Worm (Caenorhabditis elegans) whole organism, L3 larva: Measurements from ENCODE around the gene B0218.5.

Source experiments
- aly-2 ChIP-seq: fragments of 150-350 bp; optimal IDR thresholded peaks from 2 replicates; lab custom pipeline; 2014; ENCODE audit warnings: missing biosample characterization, missing genetic modification characterization
- ama-1 ChIP-seq: fragments of 150-350 bp; optimal IDR thresholded peaks from 2 replicates; lab custom pipeline; 2018
- ceh-82 ChIP-seq: fragments of 150-350 bp; optimal IDR thresholded peaks from 2 replicates; lab custom pipeline; 2014; ENCODE audit warnings: missing biosample characterization, missing genetic modification characterization
- egl-27 ChIP-seq: sonication (generic microtip); optimal IDR thresholded peaks from 4 replicates; lab custom pipeline; 2017; ENCODE audit warnings: missing biosample characterization, missing genetic modification reagents, missing genetic modification characterization
- elt-3 ChIP-seq, 3 experiments: fragments of 150-350 bp in 1 of 3; sonication (generic microtip) in 2 of 3; optimal IDR thresholded peaks; 2 replicates in 2 of 3; 4 replicates in 1 of 3; lab custom pipeline; 2014 to 2017; ENCODE audit warnings: missing biosample characterization in 3 of 3, missing genetic modification characterization in 3 of 3
- fkh-10 ChIP-seq: sonication (generic microtip); optimal IDR thresholded peaks from 2 replicates; lab custom pipeline; 2017; ENCODE audit warnings: missing biosample characterization, missing genetic modification reagents, missing genetic modification characterization
- mdl-1 ChIP-seq: fragments of 150-350 bp; optimal IDR thresholded peaks from 2 replicates; lab custom pipeline; 2014; ENCODE audit warnings: missing biosample characterization, missing genetic modification characterization
- nhr-12 ChIP-seq: fragments of 150-350 bp; optimal IDR thresholded peaks from 2 replicates; lab custom pipeline; 2014; ENCODE audit warnings: missing biosample characterization, missing genetic modification characterization
- pha-4 ChIP-seq: fragments of 150-350 bp; optimal IDR thresholded peaks from 2 replicates; lab custom pipeline; 2014; ENCODE audit warnings: missing biosample characterization, missing genetic modification reagents, missing genetic modification characterization
- pqm-1 ChIP-seq: fragments of 150-350 bp; optimal IDR thresholded peaks from 2 replicates; lab custom pipeline; 2017; ENCODE audit warnings: missing biosample characterization, missing genetic modification characterization, inconsistent platforms
- skn-1 ChIP-seq: fragments of 150-350 bp; optimal IDR thresholded peaks from 2 replicates; lab custom pipeline; 2014; ENCODE audit warnings: missing biosample characterization, missing genetic modification characterization

ce11 chrIV:8205272-8206098, 48.4 kb upstream of the B0218.5 start, which contains the start of gene hgrs-1:
- no peak for TF ChIP-seq aly-2 (tag; lab: Kevin White, UChicago)
- no peak for TF ChIP-seq fkh-10 (GFP tag; lab: Kevin White, UChicago)
- TF ChIP-seq skn-1, result no peak
- TF ChIP-seq elt-3 (tag; optimal IDR thresholded peaks at IDR 0.05; lab: Kevin White, UChicago), result no peak
- TF ChIP-seq pha-4 (tag; lab: Kevin White, UChicago), result no peak
- no peak for TF ChIP-seq pqm-1 (tag; lab: Kevin White, UChicago)
- TF ChIP-seq nhr-12, result no peak
- TF ChIP-seq ceh-82, result no peak
- TF ChIP-seq ama-1, result no peak
- no peak for TF ChIP-seq mdl-1 (tag; lab: Kevin White, UChicago)
- no peak for TF ChIP-seq egl-27 (tag; lab: Kevin White, UChicago)
